Worm (Caenorhabditis elegans) whole organism, L3 larva: ENCODE measurements around the gene frpr-8.

Experiments used
- ZK546.5 ChIP-seq: sonication (generic microtip); optimal IDR thresholded peaks from 2 replicates; lab custom pipeline; 2017; ENCODE audit warnings: missing biosample characterization, missing genetic modification characterization
- ama-1 ChIP-seq: fragments of 150-350 bp; optimal IDR thresholded peaks from 2 replicates; lab custom pipeline; 2018
- ceh-28 ChIP-seq: fragments of 150-350 bp; optimal IDR thresholded peaks from 2 replicates; lab custom pipeline; 2014; ENCODE audit warnings: missing biosample characterization, missing genetic modification reagents, missing genetic modification characterization
- ceh-82 ChIP-seq: fragments of 150-350 bp; optimal IDR thresholded peaks from 2 replicates; lab custom pipeline; 2014; ENCODE audit warnings: missing biosample characterization, missing genetic modification characterization
- elt-1 ChIP-seq: fragments of 150-350 bp; optimal IDR thresholded peaks from 2 replicates; lab custom pipeline; 2014; ENCODE audit warnings: missing biosample characterization, missing genetic modification characterization
- fos-1 ChIP-seq: fragments of 150-350 bp; optimal IDR thresholded peaks from 2 replicates; lab custom pipeline; 2014; ENCODE audit warnings: missing biosample characterization, missing genetic modification characterization
- lin-15B ChIP-seq: fragments of 150-350 bp; optimal IDR thresholded peaks from 2 replicates; lab custom pipeline; 2014; ENCODE audit warnings: missing biosample characterization, missing genetic modification characterization
- nhr-11 ChIP-seq: fragments of 150-350 bp; optimal IDR thresholded peaks from 2 replicates; lab custom pipeline; 2014; ENCODE audit warnings: missing biosample characterization, missing genetic modification characterization
- nhr-43 ChIP-seq: sonication (generic microtip); optimal IDR thresholded peaks from 2 replicates; lab custom pipeline; 2016; ENCODE audit warnings: mild to moderate bottlenecking, missing genetic modification characterization, missing compliant biosample characterization; ENCODE audit not compliant: poor library complexity, severe bottlenecking
- unc-39 ChIP-seq: sonication (generic microtip); optimal IDR thresholded peaks from 4 replicates; lab custom pipeline; 2017; ENCODE audit warnings: missing biosample characterization, missing genetic modification characterization

- TF ChIP-seq lin-15B (tag; lab: Kevin White, UChicago) (no peak), fos-1 (no peak), elt-1 (no peak), ama-1 (lab: Kevin White, UChicago) (no peak), unc-39 (tag; lab: Kevin White, UChicago) (no peak), nhr-43 (no peak), nhr-11 (tag; lab: Kevin White, UChicago) (no peak), ZK546.5 (tag; lab: Kevin White, UChicago) (no peak), ceh-28 (tag; lab: Kevin White, UChicago) (no peak), ceh-82 (no peak)
Measured at ce11 chrX:8727306-8727705, 29.7 kb downstream of the frpr-8 start, which contains the start of gene EGAP4.1.
